Fruit fly (Drosophila melanogaster) whole organism, embryonic: ENCODE measurements around the gene Oatp30B.

Experiments
- CG10979 ChIP-seq: fragments of 200-800 bp; sonication (Bioruptor generic); optimal IDR thresholded peaks from 2 replicates; lab custom pipeline; 2018; ENCODE audit warnings: missing biosample characterization, mild to moderate bottlenecking, missing genetic modification characterization, moderate library complexity
- CG12769 ChIP-seq: fragments of 200-800 bp; sonication (Bioruptor generic); optimal IDR thresholded peaks from 2 replicates; lab custom pipeline; 2019; ENCODE audit warnings: missing biosample characterization, mild to moderate bottlenecking, missing genetic modification characterization, moderate library complexity
- CG13287 ChIP-seq: fragments of 200-800 bp; sonication (Bioruptor generic); IDR thresholded peaks from 2 replicates; pipeline ENCODE4 v1.3.6; 2022; ENCODE audit warnings: missing biosample characterization, missing genetic modification characterization; ENCODE audit not compliant: partially characterized antibody
- CG13424 ChIP-seq: fragments of 200-800 bp; sonication (Bioruptor generic); optimal IDR thresholded peaks from 2 replicates; lab custom pipeline; 2019; ENCODE audit warnings: missing biosample characterization, mild to moderate bottlenecking, missing genetic modification characterization, moderate library complexity
- CG13775 ChIP-seq: fragments of 200-800 bp; sonication (Bioruptor generic); optimal IDR thresholded peaks from 3 replicates; lab custom pipeline; 2017; ENCODE audit warnings: missing biosample characterization, mild to moderate bottlenecking, missing genetic modification characterization
- CG14710 ChIP-seq: fragments of 200-800 bp; sonication (Bioruptor generic); optimal IDR thresholded peaks from 3 replicates; lab custom pipeline; 2019; ENCODE audit warnings: missing biosample characterization, mild to moderate bottlenecking, missing genetic modification characterization, moderate library complexity
- CG15479 ChIP-seq: fragments of 200-800 bp; sonication (Bioruptor generic); optimal IDR thresholded peaks from 3 replicates; lab custom pipeline; 2019; ENCODE audit warnings: missing biosample characterization, mild to moderate bottlenecking, missing genetic modification characterization, moderate library complexity
- CG17328 ChIP-seq: fragments of 200-800 bp; sonication (Bioruptor generic); IDR thresholded peaks from 2 replicates; pipeline ENCODE4 v1.3.6; 2022; ENCODE audit warnings: missing biosample characterization, missing genetic modification characterization
- CG17568 ChIP-seq: fragments of 200-800 bp; sonication (Bioruptor generic); optimal IDR thresholded peaks from 2 replicates; lab custom pipeline; 2018; ENCODE audit warnings: missing biosample characterization, mild to moderate bottlenecking, missing genetic modification characterization, moderate library complexity
- CG2199 ChIP-seq: fragments of 200-800 bp; sonication (Bioruptor generic); IDR thresholded peaks from 3 replicates; pipeline ENCODE4 v1.3.6; 2022; ENCODE audit warnings: missing biosample characterization, missing genetic modification characterization
- CG2712 ChIP-seq: fragments of 200-800 bp; optimal IDR thresholded peaks from 3 replicates; lab custom pipeline; 2019; ENCODE audit warnings: missing biosample characterization, mild to moderate bottlenecking, missing genetic modification characterization, moderate library complexity
- CG31441 ChIP-seq: fragments of 200-800 bp; sonication (Bioruptor generic); IDR thresholded peaks from 2 replicates; pipeline ENCODE4 v1.3.6; 2022; ENCODE audit warnings: missing biosample characterization, missing genetic modification characterization
- CG33557 ChIP-seq: fragments of 200-800 bp; sonication (Bioruptor generic); optimal IDR thresholded peaks from 2 replicates; lab custom pipeline; 2019; ENCODE audit warnings: missing biosample characterization, mild to moderate bottlenecking, missing genetic modification characterization, moderate library complexity
- CG4360 ChIP-seq: fragments of 200-800 bp; sonication (Bioruptor generic); IDR thresholded peaks from 2 replicates; pipeline ENCODE4 v1.3.6; 2022; ENCODE audit warnings: missing biosample characterization, missing genetic modification characterization
- CG4404 ChIP-seq: fragments of 200-800 bp; sonication (Bioruptor generic); IDR thresholded peaks from 2 replicates; pipeline ENCODE4 v1.3.6; 2022; ENCODE audit warnings: missing biosample characterization, missing genetic modification characterization
- CG6689 ChIP-seq: fragments of 200-800 bp; sonication (Bioruptor generic); IDR thresholded peaks from 2 replicates; pipeline ENCODE4 v1.3.6; 2022; ENCODE audit warnings: missing biosample characterization, missing genetic modification characterization
- CG7372 ChIP-seq: fragments of 200-800 bp; sonication (Bioruptor generic); IDR thresholded peaks from 2 replicates; pipeline ENCODE4 v1.3.6; 2022; ENCODE audit warnings: missing biosample characterization, missing genetic modification characterization
- CG7556 ChIP-seq: fragments of 200-800 bp; sonication (Bioruptor generic); optimal IDR thresholded peaks from 2 replicates; lab custom pipeline; 2017; ENCODE audit warnings: missing biosample characterization, mild to moderate bottlenecking, missing genetic modification characterization
- CG8388 ChIP-seq: fragments of 200-800 bp; sonication (Bioruptor generic); optimal IDR thresholded peaks from 2 replicates; lab custom pipeline; 2019; ENCODE audit warnings: missing biosample characterization, mild to moderate bottlenecking, missing genetic modification characterization, moderate library complexity
- CG9727 ChIP-seq: fragments of 200-800 bp; sonication (Bioruptor generic); optimal IDR thresholded peaks from 3 replicates; lab custom pipeline; 2017; ENCODE audit warnings: missing biosample characterization, mild to moderate bottlenecking, missing genetic modification characterization
- Gsc ChIP-seq: fragments of 200-800 bp; sonication (Bioruptor generic); IDR thresholded peaks from 2 replicates; pipeline ENCODE4 v1.3.6; 2022; ENCODE audit warnings: missing biosample characterization, missing genetic modification characterization
- Kr ChIP-seq: fragments of 200-800 bp; sonication (Bioruptor generic); optimal IDR thresholded peaks from 2 replicates; lab custom pipeline; 2017; ENCODE audit warnings: missing biosample characterization, mild to moderate bottlenecking, missing genetic modification characterization
- Lhr ChIP-seq: fragments of 200-800 bp; sonication (Bioruptor generic); optimal IDR thresholded peaks from 3 replicates; lab custom pipeline; 2017; ENCODE audit warnings: mild to moderate bottlenecking, missing biosample characterization, missing genetic modification reagents, missing genetic modification characterization
- Meics ChIP-seq: fragments of 200-800 bp; sonication (Bioruptor generic); optimal IDR thresholded peaks from 2 replicates; lab custom pipeline; 2017; ENCODE audit warnings: missing biosample characterization, mild to moderate bottlenecking, missing genetic modification characterization
- Nf-YB ChIP-seq: fragments of 200-800 bp; sonication (Bioruptor generic); optimal IDR thresholded peaks from 3 replicates; lab custom pipeline; 2019; ENCODE audit warnings: missing biosample characterization, mild to moderate bottlenecking, missing genetic modification characterization, moderate library complexity
- Sox100B ChIP-seq: fragments of 200-800 bp; sonication (Bioruptor generic); optimal IDR thresholded peaks from 3 replicates; lab custom pipeline; 2018; ENCODE audit warnings: missing biosample characterization, mild to moderate bottlenecking, missing genetic modification characterization
- Spps ChIP-seq: fragments of 200-800 bp; sonication (Bioruptor generic); optimal IDR thresholded peaks from 2 replicates; lab custom pipeline; 2018; ENCODE audit warnings: missing biosample characterization, mild to moderate bottlenecking, missing genetic modification characterization
- ac ChIP-seq: fragments of 200-800 bp; sonication (Bioruptor generic); optimal IDR thresholded peaks from 3 replicates; lab custom pipeline; 2017; ENCODE audit warnings: missing biosample characterization, mild to moderate bottlenecking, missing genetic modification characterization
- cg ChIP-seq: fragments of 200-800 bp; sonication (Bioruptor generic); optimal IDR thresholded peaks from 3 replicates; lab custom pipeline; 2019; ENCODE audit warnings: missing biosample characterization, mild to moderate bottlenecking, missing genetic modification characterization, moderate library complexity
- chif ChIP-seq, 2 experiments: fragments of 200-800 bp; sonication (Bioruptor generic); optimal IDR thresholded peaks; 3 replicates each; lab custom pipeline; 2016; ENCODE audit warnings: missing biosample characterization in 2 of 2, missing genetic modification characterization in 2 of 2
- croc ChIP-seq: fragments of 200-800 bp; sonication (Bioruptor generic); conservative IDR thresholded peaks from 3 replicates; pipeline ENCODE4 v1.3.6; 2022; ENCODE audit warnings: missing biosample characterization, missing genetic modification characterization
- dmrt11E ChIP-seq: fragments of 200-800 bp; sonication (Bioruptor generic); optimal IDR thresholded peaks from 3 replicates; lab custom pipeline; 2018; ENCODE audit warnings: missing biosample characterization, mild to moderate bottlenecking, missing genetic modification characterization, moderate library complexity
- fd96Cb ChIP-seq: fragments of 200-800 bp; sonication (Bioruptor generic); optimal IDR thresholded peaks from 2 replicates; lab custom pipeline; 2018; ENCODE audit warnings: missing biosample characterization, mild to moderate bottlenecking, missing genetic modification characterization, moderate library complexity
- gcm ChIP-seq: fragments of 200-800 bp; sonication (Bioruptor generic); optimal IDR thresholded peaks from 2 replicates; lab custom pipeline; 2019; ENCODE audit warnings: missing biosample characterization, mild to moderate bottlenecking, missing genetic modification characterization, moderate library complexity
- grn ChIP-seq: fragments of 200-800 bp; sonication (Bioruptor generic); optimal IDR thresholded peaks from 3 replicates; lab custom pipeline; 2017; ENCODE audit warnings: missing biosample characterization, missing genetic modification characterization
- insv ChIP-seq, 2 experiments: fragments of 200-800 bp; sonication (Bioruptor generic); optimal IDR thresholded peaks; 3 replicates each; lab custom pipeline; 2016 to 2018; ENCODE audit warnings: missing biosample characterization in 2 of 2, missing genetic modification characterization in 2 of 2
- nerfin-1 ChIP-seq: fragments of 200-800 bp; sonication (Bioruptor generic); optimal IDR thresholded peaks from 3 replicates; lab custom pipeline; 2019; ENCODE audit warnings: missing biosample characterization, mild to moderate bottlenecking, missing genetic modification characterization, moderate library complexity
- oc ChIP-seq: fragments of 200-800 bp; sonication (Bioruptor generic); optimal IDR thresholded peaks from 2 replicates; lab custom pipeline; 2018; ENCODE audit warnings: missing biosample characterization, mild to moderate bottlenecking, missing genetic modification characterization, moderate library complexity
- pum ChIP-seq: fragments of 200-800 bp; sonication (Bioruptor generic); optimal IDR thresholded peaks from 2 replicates; lab custom pipeline; 2016; ENCODE audit warnings: missing biosample characterization, missing genetic modification characterization
- pzg ChIP-seq: fragments of 200-800 bp; sonication (Bioruptor generic); optimal IDR thresholded peaks from 3 replicates; lab custom pipeline; 2018; ENCODE audit warnings: missing biosample characterization, mild to moderate bottlenecking, missing genetic modification characterization, moderate library complexity
- salm ChIP-seq: fragments of 200-800 bp; sonication (Bioruptor generic); optimal IDR thresholded peaks from 2 replicates; lab custom pipeline; 2018; ENCODE audit warnings: missing biosample characterization, mild to moderate bottlenecking, missing genetic modification characterization
- seq ChIP-seq: fragments of 200-800 bp; sonication (Bioruptor generic); IDR thresholded peaks from 2 replicates; pipeline ENCODE4 v1.3.6; 2022; ENCODE audit warnings: missing biosample characterization, missing genetic modification characterization
- sqz ChIP-seq: fragments of 200-800 bp; sonication (Bioruptor generic); optimal IDR thresholded peaks from 3 replicates; lab custom pipeline; 2018; ENCODE audit warnings: missing biosample characterization, mild to moderate bottlenecking, missing genetic modification characterization
- tll ChIP-seq, 2 experiments: fragments of 200-800 bp in 1 of 2; fragments of >200 bp in 1 of 2; sonication (Bioruptor generic) in 1 of 2; optimal IDR thresholded peaks; 2 replicates each; lab custom pipeline; 2017 to 2019; ENCODE audit warnings: missing biosample characterization in 2 of 2, missing genetic modification characterization in 2 of 2, mild to moderate bottlenecking in 1 of 2, moderate library complexity in 1 of 2
- twi ChIP-seq: fragments of 200-800 bp; optimal IDR thresholded peaks from 2 replicates; lab custom pipeline; 2019; ENCODE audit warnings: missing biosample characterization, mild to moderate bottlenecking, missing genetic modification characterization, moderate library complexity
- zen ChIP-seq: fragments of 200-800 bp; sonication (Bioruptor generic); optimal IDR thresholded peaks from 3 replicates; lab custom pipeline; 2018; ENCODE audit warnings: missing biosample characterization, mild to moderate bottlenecking, missing genetic modification characterization, moderate library complexity

Gene Oatp30B

dm6 chr2L:9581582-9581981 lies 60.6 kb downstream of the Oatp30B start, which contains the start of gene gcm (continued):
- TF ChIP-seq CG4360: no peak
- TF ChIP-seq CG7556: no peak
- TF ChIP-seq chif (GFP tag; optimal IDR thresholded peaks at IDR 0.05; lab: Kevin White, UChicago): peak in 1 of 2 experiments; percentile 9
- peak; percentile 83 for TF ChIP-seq gcm (GFP tag; lab: Kevin White, UChicago)
- TF ChIP-seq Kr (GFP tag; lab: Kevin White, UChicago): no peak
- TF ChIP-seq Nf-YB (GFP tag; lab: Kevin White, UChicago): peak; percentile 98
- TF ChIP-seq CG10979 (tag; lab: Kevin White, UChicago): no peak
- peak; percentile 78 for TF ChIP-seq cg (GFP tag; lab: Kevin White, UChicago)
- TF ChIP-seq CG12769: no peak
- peak; percentile 23; the same call in 1 of the 2 replicates for TF ChIP-seq seq (GFP tag; lab: Robert Waterston, UW)

- peak; percentile 61 for TF ChIP-seq sqz (GFP tag; lab: Kevin White, UChicago)
- TF ChIP-seq CG13287 (GFP tag; lab: Robert Waterston, UW): no peak
- peak; percentile 40 for TF ChIP-seq zen (tag; lab: Kevin White, UChicago)
- no peak for TF ChIP-seq Gsc (GFP tag; lab: Robert Waterston, UW)
- no peak for TF ChIP-seq CG17568 (GFP tag; lab: Kevin White, UChicago)
- TF ChIP-seq oc (tag; lab: Kevin White, UChicago): peak; percentile 46
- peak; percentile 5 for TF ChIP-seq CG15479 (GFP tag; lab: Kevin White, UChicago)
- no peak for TF ChIP-seq salm (tag; lab: Kevin White, UChicago)
- no peak for TF ChIP-seq CG2199 (GFP tag; lab: Robert Waterston, UW)
- TF ChIP-seq ac (GFP tag; lab: Kevin White, UChicago): peak; percentile 17
- no peak for TF ChIP-seq Meics
- TF ChIP-seq pzg: no peak
- TF ChIP-seq grn (GFP tag; lab: Kevin White, UChicago): peak; percentile 95
- peak in 1 of 2 experiments; percentile 71 for TF ChIP-seq insv (GFP tag; optimal IDR thresholded peaks at IDR 0.05; lab: Kevin White, UChicago)
- peak in 1 of 2 experiments; percentile 94 for TF ChIP-seq tll (GFP tag; optimal IDR thresholded peaks at IDR 0.05; lab: Kevin White, UChicago)
- TF ChIP-seq Lhr (GFP tag; lab: Kevin White, UChicago): no peak
- TF ChIP-seq CG4360: peak; percentile 70
- TF ChIP-seq CG14710 (tag; lab: Kevin White, UChicago): no peak
- TF ChIP-seq, all 482 proteins: peak for 9
Observed at dm6 chr2L:9584098-9584703, 63.2 kb downstream of the Oatp30B start.

- peak; percentile 10 for TF ChIP-seq twi (tag; lab: Kevin White, UChicago)
- peak; percentile 5 for TF ChIP-seq nerfin-1
- TF ChIP-seq CG9727 (GFP tag; lab: Kevin White, UChicago): peak; percentile 60
- peak; percentile 52 for TF ChIP-seq CG6689 (GFP tag; lab: Robert Waterston, UW)
- peak; percentile 2 for TF ChIP-seq CG33557
- peak; percentile 50 for TF ChIP-seq zen (tag; lab: Kevin White, UChicago)
- no peak for TF ChIP-seq CG4360
- TF ChIP-seq dmrt11E (tag; lab: Kevin White, UChicago): peak; percentile 67
- peak; percentile 49 for TF ChIP-seq Spps (tag; lab: Kevin White, UChicago)
- TF ChIP-seq fd96Cb: peak; percentile 39
- peak; percentile 1 for TF ChIP-seq CG13775 (GFP tag; lab: Kevin White, UChicago)
- peak; percentile 73 for TF ChIP-seq CG17328 (GFP tag; lab: Robert Waterston, UW)
- peak; percentile 25 for TF ChIP-seq Sox100B (GFP tag; lab: Kevin White, UChicago)
- TF ChIP-seq CG4404 (GFP tag; lab: Robert Waterston, UW): peak; percentile 32; the same call in 1 of the 2 replicates
- TF ChIP-seq CG13424 (tag; lab: Kevin White, UChicago): peak; percentile 26
- TF ChIP-seq CG8388 (GFP tag; lab: Kevin White, UChicago): peak; percentile 44
- TF ChIP-seq croc: no peak
- TF ChIP-seq CG7372 (GFP tag; lab: Robert Waterston, UW): no peak
- peak; percentile 62 for TF ChIP-seq CG31441 (GFP tag; lab: Robert Waterston, UW)
- peak; percentile 51 for TF ChIP-seq gcm (GFP tag; lab: Kevin White, UChicago)
- peak; percentile 83 for TF ChIP-seq CG2712 (tag; lab: Kevin White, UChicago)
- no peak for TF ChIP-seq pum (GFP tag; lab: Kevin White, UChicago)
Observed at dm6 chr2L:9585942-9586341, 64.9 kb downstream of the Oatp30B start.
